Fruit fly (Drosophila melanogaster): ENCODE data around the gene CG7484.

CG7484 gene

DNA sequence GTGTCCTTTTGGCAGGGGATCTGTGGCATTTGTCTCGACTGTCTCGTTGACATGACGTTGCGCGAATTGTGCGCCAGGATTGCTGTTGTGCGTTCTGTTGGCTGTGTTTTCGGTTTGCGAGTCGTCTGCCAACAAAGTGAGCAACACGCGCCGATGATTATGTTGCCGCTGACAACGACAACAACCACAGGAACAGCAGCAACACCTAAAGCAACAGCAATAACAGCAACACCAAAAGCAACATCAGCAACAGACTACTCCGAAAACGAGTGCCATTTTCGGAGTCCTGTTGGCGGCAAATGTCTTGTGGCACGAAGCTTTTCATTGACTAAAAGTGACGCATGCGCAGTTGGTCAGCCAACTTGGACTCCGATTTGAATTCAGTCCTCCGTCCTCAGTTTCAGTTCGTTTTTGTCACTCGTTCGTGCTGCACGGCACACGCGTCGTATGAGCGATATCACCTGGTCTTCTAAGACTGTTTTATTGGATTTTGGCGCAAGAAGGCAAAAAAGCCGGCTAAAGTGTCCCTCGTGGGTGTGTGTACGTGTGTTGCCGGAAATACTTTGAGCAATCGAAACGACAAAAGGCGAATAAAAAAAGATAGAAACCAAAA is 35.3 kb downstream of the CG7484 start, which contains the start of gene Ccn:
Ccn (plus strand) TSS at position 437 of the 613 bp plus-strand sequence.
- TF ChIP-seq noc (tag; optimal IDR thresholded peaks at IDR 0.05), result no peak
